Worm (Caenorhabditis elegans): ENCODE measurements around the gene R151.10.

R151.10 gene

DNA sequence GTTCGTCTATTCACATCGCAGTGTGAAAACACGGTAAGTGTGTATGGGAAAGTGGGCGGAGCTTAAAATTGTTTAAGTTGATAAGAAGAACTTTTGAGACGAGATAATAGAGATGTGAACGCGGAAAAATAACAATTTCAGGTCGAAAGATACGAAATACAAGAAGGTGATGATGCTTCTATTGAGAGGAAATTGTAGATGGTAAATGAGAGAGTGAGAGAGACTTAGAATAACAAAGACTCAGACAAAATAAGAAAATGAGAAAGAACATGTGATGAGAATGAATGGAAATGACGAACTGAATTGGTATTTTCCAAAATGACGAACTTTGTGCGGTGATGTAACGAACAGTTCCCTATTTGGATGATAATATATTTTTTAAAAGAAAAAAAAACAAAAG lies 40.3 kb upstream of the R151.10 start:
- TF ChIP-seq pha-4 (tag; optimal IDR thresholded peaks at IDR 0.05) (peak; percentile 12), nhr-23 (tag; optimal IDR thresholded peaks at IDR 0.05) (peak; percentile 42), skn-1 (tag; optimal IDR thresholded peaks at IDR 0.05) (no peak), elt-2 (tag; optimal IDR thresholded peaks at IDR 0.05) (peak; percentile 51)

DNA sequence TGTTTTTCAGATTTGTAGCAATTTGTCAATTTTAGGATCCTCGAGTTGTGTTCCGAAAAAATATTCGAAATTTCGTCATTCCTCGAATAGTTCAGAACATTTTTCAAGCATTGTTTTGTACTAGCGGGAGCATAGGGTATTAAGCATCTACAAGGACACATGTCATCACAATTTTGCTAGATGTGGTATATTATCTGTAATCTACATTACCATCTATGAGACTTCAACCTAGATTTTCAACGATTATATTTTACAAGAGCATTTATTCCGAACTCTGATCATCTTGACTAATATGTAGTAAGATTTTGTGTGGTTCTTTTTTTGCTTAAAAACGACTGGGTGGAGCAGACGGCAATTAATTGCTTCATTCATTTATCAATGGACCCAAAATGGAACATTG lies 32.3 kb upstream of the R151.10 start:
- no peak for TF ChIP-seq mml-1 (tag; optimal IDR thresholded peaks at IDR 0.05)
- no peak for TF ChIP-seq elt-1 (tag; optimal IDR thresholded peaks at IDR 0.05)
- TF ChIP-seq lin-15B (tag; optimal IDR thresholded peaks at IDR 0.05): no peak
- no peak for TF ChIP-seq ceh-16 (tag; optimal IDR thresholded peaks at IDR 0.05)
- no peak for TF ChIP-seq fos-1 (tag; optimal IDR thresholded peaks at IDR 0.05)
- TF ChIP-seq fkh-2 (tag; optimal IDR thresholded peaks at IDR 0.05): no peak
- no peak for TF ChIP-seq elt-3 (tag; optimal IDR thresholded peaks at IDR 0.05)
- no peak for TF ChIP-seq jun-1 (tag; optimal IDR thresholded peaks at IDR 0.05)
- no peak for TF ChIP-seq unc-39 (tag; optimal IDR thresholded peaks at IDR 0.05)
- TF ChIP-seq ceh-9 (tag; optimal IDR thresholded peaks at IDR 0.05): no peak
- no peak for TF ChIP-seq fkh-10 (GFP tag; optimal IDR thresholded peaks at IDR 0.05)
- no peak for TF ChIP-seq ceh-82 (tag; optimal IDR thresholded peaks at IDR 0.05)

DNA sequence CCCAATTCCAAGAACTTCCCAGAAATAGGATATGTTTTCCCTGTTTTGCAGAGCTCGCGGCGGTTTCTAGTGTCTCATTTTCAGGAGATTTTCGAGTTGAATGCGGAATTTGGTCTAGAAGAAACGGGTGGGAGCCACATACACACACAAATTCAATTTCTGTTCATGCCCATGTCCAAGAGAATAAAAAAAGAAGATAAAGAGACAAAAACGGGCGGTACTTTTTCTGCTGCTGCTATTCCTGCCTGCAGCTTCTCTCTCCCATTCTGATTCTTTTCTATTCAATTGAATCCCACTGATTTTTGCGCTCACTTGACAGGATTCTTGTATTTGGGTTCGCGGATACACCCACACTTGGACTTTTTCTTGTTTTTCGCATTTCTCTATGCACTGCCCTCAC lies 31.9 kb upstream of the R151.10 start:
- no peak for TF ChIP-seq nhr-76 (tag; optimal IDR thresholded peaks at IDR 0.05)
- no peak for TF ChIP-seq pqm-1 (tag; optimal IDR thresholded peaks at IDR 0.05)
- peak; percentile 72 for TF ChIP-seq fkh-10 (GFP tag; optimal IDR thresholded peaks at IDR 0.05)
- TF ChIP-seq egl-5 (tag; optimal IDR thresholded peaks at IDR 0.05): no peak
- no peak for TF ChIP-seq nhr-43 (tag; optimal IDR thresholded peaks at IDR 0.05; ENCODE audit: poor library complexity, severe bottlenecking)

DNA sequence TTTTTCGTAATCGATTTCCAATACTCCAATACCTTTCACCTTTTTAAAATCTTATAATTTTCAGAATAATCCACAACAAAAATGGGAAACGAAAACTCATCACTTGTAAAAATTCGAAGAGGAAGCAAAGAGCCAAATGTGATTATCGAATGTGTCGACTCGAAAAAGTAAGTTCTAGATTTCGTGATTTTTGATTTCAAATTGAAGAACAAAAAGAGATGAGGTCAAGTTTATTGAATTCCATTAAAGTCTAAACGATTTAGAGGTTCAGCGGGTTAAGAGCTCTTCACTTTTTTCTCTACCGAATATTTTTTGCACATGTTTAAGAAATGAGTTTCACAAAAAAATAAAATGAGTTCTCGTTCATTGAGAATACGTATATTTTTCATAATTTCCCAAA lies 28.2 kb upstream of the R151.10 start, which contains the start of gene B0361.4:
TSS of gene B0361.4 (plus strand) at position 61 of the 400 bp plus-strand sequence.
- TF ChIP-seq aly-2 (tag; optimal IDR thresholded peaks at IDR 0.05): no peak
- TF ChIP-seq fkh-10 (GFP tag; optimal IDR thresholded peaks at IDR 0.05): peak; percentile 93

DNA sequence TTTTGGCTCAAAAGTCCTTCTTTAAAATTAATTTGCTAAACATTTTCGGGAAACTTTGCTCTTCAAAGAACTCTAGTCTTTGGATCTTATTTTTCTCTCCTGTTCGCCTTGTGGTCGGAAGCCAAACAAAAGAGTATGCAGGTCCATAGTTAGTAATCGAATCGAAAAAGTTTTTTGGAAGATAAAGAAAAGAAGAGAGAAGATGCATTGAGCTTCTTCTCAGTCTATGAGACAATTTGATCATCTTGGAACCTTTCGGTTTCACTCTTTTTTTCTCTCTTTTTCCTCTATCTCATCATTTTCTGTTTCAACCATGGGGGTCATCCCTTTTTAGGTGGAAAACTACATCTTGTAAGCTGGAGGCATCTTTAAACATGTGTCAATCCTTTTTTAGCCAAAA lies 22.9 kb upstream of the R151.10 start:
- no peak for TF ChIP-seq daf-12 (tag; optimal IDR thresholded peaks at IDR 0.05)
- TF ChIP-seq nfya-1 (tag; optimal IDR thresholded peaks at IDR 0.05; ENCODE audit: insufficient read depth): peak; percentile 16
- TF ChIP-seq nhr-25 (tag; optimal IDR thresholded peaks at IDR 0.05): no peak
- TF ChIP-seq jun-1 (tag; optimal IDR thresholded peaks at IDR 0.05): no peak
- TF ChIP-seq fkh-10 (GFP tag; optimal IDR thresholded peaks at IDR 0.05): peak; percentile 71
- TF ChIP-seq nhr-28 (tag; optimal IDR thresholded peaks at IDR 0.05): no peak

DNA sequence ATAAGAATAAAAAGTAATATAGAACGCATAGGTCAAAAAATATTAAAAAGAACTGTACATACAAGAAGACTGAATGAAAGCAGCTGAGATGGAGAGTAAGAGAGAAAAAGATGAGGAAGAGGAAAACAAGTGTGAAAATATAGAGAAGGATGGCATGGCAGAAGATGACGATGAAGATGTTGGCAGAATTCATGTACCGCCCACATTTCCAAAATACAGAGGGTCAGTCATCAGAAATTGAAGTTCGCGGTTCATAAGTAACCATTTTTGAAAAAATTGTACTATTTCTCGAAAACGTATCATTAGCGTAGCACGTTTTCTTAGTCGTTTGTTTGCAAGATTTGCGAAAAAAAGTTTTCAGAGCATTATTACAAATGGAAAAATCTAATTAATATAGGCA lies 17.0 kb upstream of the R151.10 start, which contains the start of gene zmp-6:
TSS of gene zmp-6 (minus strand) at position 101 of the 400 bp plus-strand sequence.
- TF ChIP-seq jun-1 (tag; optimal IDR thresholded peaks at IDR 0.05): no peak
- no peak for TF ChIP-seq nhr-76 (tag; optimal IDR thresholded peaks at IDR 0.05)
- no peak for TF ChIP-seq egl-5 (tag; optimal IDR thresholded peaks at IDR 0.05)
- no peak for TF ChIP-seq skn-1 (tag; optimal IDR thresholded peaks at IDR 0.05)
- TF ChIP-seq nhr-25 (tag; optimal IDR thresholded peaks at IDR 0.05): no peak
- TF ChIP-seq pqm-1 (tag; optimal IDR thresholded peaks at IDR 0.05): no peak
- no peak for TF ChIP-seq mdl-1 (tag; optimal IDR thresholded peaks at IDR 0.05)
- TF ChIP-seq hmg-11 (tag; optimal IDR thresholded peaks at IDR 0.05): no peak
- TF ChIP-seq nhr-77 (tag; optimal IDR thresholded peaks at IDR 0.05): no peak
- no peak for TF ChIP-seq mml-1 (tag; optimal IDR thresholded peaks at IDR 0.05)
- no peak for TF ChIP-seq daf-12 (tag; optimal IDR thresholded peaks at IDR 0.05)
- TF ChIP-seq ama-1 (optimal IDR thresholded peaks at IDR 0.05): no peak
- TF ChIP-seq eor-1 (tag; optimal IDR thresholded peaks at IDR 0.05): no peak
- TF ChIP-seq fkh-10 (GFP tag; optimal IDR thresholded peaks at IDR 0.05): no peak
- no peak for TF ChIP-seq ceh-82 (tag; optimal IDR thresholded peaks at IDR 0.05)
- no peak for TF ChIP-seq nhr-11 (tag; optimal IDR thresholded peaks at IDR 0.05)
- TF ChIP-seq nhr-12 (tag; optimal IDR thresholded peaks at IDR 0.05): no peak
- no peak for TF ChIP-seq nhr-237 (tag; optimal IDR thresholded peaks at IDR 0.05)
